Worm (Caenorhabditis elegans) whole organism, mixed stage, embryonic: ENCODE results near the gene Y17G9B.5.
A peak's percentile ranks its signal among the peaks of the same experiment; 100 is the strongest.
"Not testable (repeated sequence)": the region's sequence is repeated elsewhere in the genome, so short reads cannot be mapped to it uniquely, and the experiment has no call there.

Experiments
- blmp-1 ChIP-seq: fragments of 150-350 bp; optimal IDR thresholded peaks from 2 replicates; lab custom pipeline; 2014; ENCODE audit warnings: missing biosample characterization, missing genetic modification characterization
- ceh-43 ChIP-seq: fragments of 200-800 bp; sonication (Bioruptor generic); optimal IDR thresholded peaks from 2 replicates; lab custom pipeline; 2018; ENCODE audit warnings: mild to moderate bottlenecking, missing genetic modification characterization, moderate library complexity, missing compliant biosample characterization
- cnd-1 ChIP-seq: fragments of 200-800 bp; sonication (Bioruptor generic); optimal IDR thresholded peaks from 2 replicates; lab custom pipeline; 2018; ENCODE audit warnings: mild to moderate bottlenecking, missing genetic modification characterization, missing compliant biosample characterization
- pha-4 ChIP-seq: fragments of 150-350 bp; optimal IDR thresholded peaks from 2 replicates; lab custom pipeline; 2018; ENCODE audit warnings: missing biosample characterization, missing genetic modification reagents, missing genetic modification characterization

- not testable (repeated sequence) for TF ChIP-seq pha-4 (tag; lab: Kevin White, UChicago); blmp-1 (tag; lab: Kevin White, UChicago); ceh-43 (GFP tag; lab: Kevin White, UChicago)
- peak; percentile 12 for TF ChIP-seq cnd-1
These were observed 24.5 kb upstream of the Y17G9B.5 start for ce11 chrIV:4725478-4725920.
